Worm (Caenorhabditis elegans) whole organism, L1 larva: ENCODE results near the gene R11G10.3.

Experiments used
- ces-1 ChIP-seq: fragments of 150-350 bp; optimal IDR thresholded peaks from 2 replicates; lab custom pipeline; 2014; ENCODE audit warnings: missing biosample characterization, missing genetic modification reagents, missing genetic modification characterization
- efl-1 ChIP-seq, 4 experiments: fragments of 150-350 bp; optimal IDR thresholded peaks in 3 of 4; peaks in 1 of 4; 1 replicate in 1 of 4; 2 replicates in 3 of 4; lab custom pipeline; 2014; ENCODE audit warnings: missing biosample characterization in 2 of 4, missing genetic modification characterization in 2 of 4, missing genetic modification reagents in 2 of 4
- fos-1 ChIP-seq: fragments of 150-350 bp; optimal IDR thresholded peaks from 2 replicates; lab custom pipeline; 2014; ENCODE audit warnings: missing biosample characterization, missing genetic modification characterization
- lin-39 ChIP-seq: fragments of 150-350 bp; optimal IDR thresholded peaks from 2 replicates; lab custom pipeline; 2014; ENCODE audit warnings: missing biosample characterization, missing genetic modification reagents, missing genetic modification characterization
- mep-1 ChIP-seq: fragments of 150-350 bp; optimal IDR thresholded peaks from 2 replicates; lab custom pipeline; 2014; ENCODE audit warnings: missing biosample characterization, missing genetic modification characterization
- nhr-12 ChIP-seq: sonication (generic microtip); optimal IDR thresholded peaks from 2 replicates; lab custom pipeline; 2017; ENCODE audit warnings: missing biosample characterization, missing genetic modification characterization
- unc-130 ChIP-seq: fragments of 150-350 bp; optimal IDR thresholded peaks from 2 replicates; lab custom pipeline; 2017; ENCODE audit warnings: missing biosample characterization, missing genetic modification characterization, inconsistent platforms

- TF ChIP-seq lin-39 (tag; lab: Kevin White, UChicago) (no peak), mep-1 (tag; lab: Kevin White, UChicago) (no peak), nhr-12 (tag; lab: Kevin White, UChicago) (no peak), unc-130 (tag; lab: Kevin White, UChicago) (no peak), fos-1 (no peak), efl-1 (optimal IDR thresholded peaks at IDR 0.05; lab: Kevin White, UChicago) (no peak), efl-1 (GFP tag; optimal IDR thresholded peaks at IDR 0.05 in 1 of 2; lab: Kevin White, UChicago) (no peak), ces-1 (no peak)
These were observed 12.8 kb downstream of the R11G10.3 start, which contains the start of gene frpr-5 for ce11 chrV:13536058-13536579.
